Fruit fly (Drosophila melanogaster): ENCODE measurements around the gene klu.

- TF ChIP-seq Lpt (GFP tag; optimal IDR thresholded peaks at IDR 0.05) (no peak), Gug (GFP tag; IDR thresholded peaks at IDR 0.05) (no peak)
Observed at dm6 chr3L:10999558-10999957, 9.4 kb downstream of the klu start.
